Fruit fly (Drosophila melanogaster): Measurements from ENCODE around the gene Cul5.
A peak's percentile ranks its signal among the peaks of the same experiment; 100 is the strongest.

The Cul5 gene

dm6 chr3R:29038960-29039581, 23.7 kb downstream of the Cul5 start, which contains the start of the genes Slu7 and Pkc98E:
Slu7 (minus strand) TSS chr3R:29039071.
Pkc98E (plus strand) TSS chr3R:29039156.
- peak; percentile 87 for TF ChIP-seq Hnf4 (GFP tag; optimal IDR thresholded peaks at IDR 0.05)
- no peak for TF ChIP-seq brk (GFP tag; optimal IDR thresholded peaks at IDR 0.05)
- peak; percentile 62 for TF ChIP-seq CG32264 (GFP tag; optimal IDR thresholded peaks at IDR 0.05)
- TF ChIP-seq Sp1 (GFP tag; optimal IDR thresholded peaks at IDR 0.05), result peak; percentile 58
- TF ChIP-seq dmrt93B (GFP tag; optimal IDR thresholded peaks at IDR 0.05), result peak; percentile 52
- TF ChIP-seq sage (GFP tag; optimal IDR thresholded peaks at IDR 0.05), result peak; percentile 76
- TF ChIP-seq ey (GFP tag; optimal IDR thresholded peaks at IDR 0.05), result peak; percentile 57
- peak; percentile 18 for TF ChIP-seq dsf (GFP tag; optimal IDR thresholded peaks at IDR 0.05; ENCODE audit: borderline replicate concordance)
- peak; percentile 18 for TF ChIP-seq woc (GFP tag; optimal IDR thresholded peaks at IDR 0.05)
- no peak for TF ChIP-seq tai (GFP tag; optimal IDR thresholded peaks at IDR 0.05)
- TF ChIP-seq h (GFP tag; optimal IDR thresholded peaks at IDR 0.05), result peak; percentile 85
- no peak for TF ChIP-seq jim (GFP tag; optimal IDR thresholded peaks at IDR 0.05)
- TF ChIP-seq psq (GFP tag; optimal IDR thresholded peaks at IDR 0.05), result peak; percentile 18
- peak; percentile 73 for TF ChIP-seq N (GFP tag; optimal IDR thresholded peaks at IDR 0.05)
- peak; percentile 45 for TF ChIP-seq HLH106 (tag; optimal IDR thresholded peaks at IDR 0.05)
- no peak for TF ChIP-seq Vsx2 (GFP tag; optimal IDR thresholded peaks at IDR 0.05; ENCODE audit: partially characterized antibody)
- peak; percentile 22 for TF ChIP-seq Myc (optimal IDR thresholded peaks at IDR 0.05)
- TF ChIP-seq Mio (GFP tag; optimal IDR thresholded peaks at IDR 0.05), result peak; percentile 58
- no peak for TF ChIP-seq Abd-B (GFP tag; optimal IDR thresholded peaks at IDR 0.05)
- no peak for TF ChIP-seq Dfd (GFP tag; optimal IDR thresholded peaks at IDR 0.05)
- TF ChIP-seq dl (GFP tag; optimal IDR thresholded peaks at IDR 0.05; ENCODE audit: insufficient read depth in 1 of 2, partially characterized antibody in 2 of 2), result no peak
- no peak for TF ChIP-seq Dif (GFP tag; optimal IDR thresholded peaks at IDR 0.05; ENCODE audit: partially characterized antibody)
- TF ChIP-seq usp (GFP tag; optimal IDR thresholded peaks at IDR 0.05), result no peak
- peak; percentile 49 for TF ChIP-seq OdsH (GFP tag; optimal IDR thresholded peaks at IDR 0.05)
- TF ChIP-seq foxo (GFP tag; optimal IDR thresholded peaks at IDR 0.05), result peak; percentile 3 to 79
- peak; percentile 6 for TF ChIP-seq sv (GFP tag; optimal IDR thresholded peaks at IDR 0.05)
- TF ChIP-seq Hr78 (GFP tag; optimal IDR thresholded peaks at IDR 0.05), result no peak
- no peak for TF ChIP-seq CrebA (GFP tag; optimal IDR thresholded peaks at IDR 0.05; ENCODE audit: borderline replicate concordance)
- no peak for TF ChIP-seq lola (GFP tag; optimal IDR thresholded peaks at IDR 0.05)
- TF ChIP-seq Hr83 (GFP tag; optimal IDR thresholded peaks at IDR 0.05; ENCODE audit: poor library complexity, severe bottlenecking), result peak; percentile 91
- peak; percentile 55 for TF ChIP-seq Jra (GFP tag; optimal IDR thresholded peaks at IDR 0.05)
- peak; percentile 51 for TF ChIP-seq GATAd (GFP tag; optimal IDR thresholded peaks at IDR 0.05)
- TF ChIP-seq rgr (GFP tag; optimal IDR thresholded peaks at IDR 0.05), result peak; percentile 76
- TF ChIP-seq pan (optimal IDR thresholded peaks at IDR 0.05), result no peak
- TF ChIP-seq Rel (GFP tag; optimal IDR thresholded peaks at IDR 0.05), result no peak
- peak; percentile 39 for TF ChIP-seq Rel (tag; optimal IDR thresholded peaks at IDR 0.05)
- peak; percentile 75 for TF ChIP-seq br (GFP tag; optimal IDR thresholded peaks at IDR 0.05)
- peak; percentile 64 for TF ChIP-seq fru (GFP tag; optimal IDR thresholded peaks at IDR 0.05)
- peak; percentile 56 for TF ChIP-seq CG9705 (GFP tag; optimal IDR thresholded peaks at IDR 0.05)

- TF ChIP-seq br (GFP tag; optimal IDR thresholded peaks at IDR 0.05) (peak; percentile 69), Abd-B (GFP tag; optimal IDR thresholded peaks at IDR 0.05) (no peak), h (GFP tag; optimal IDR thresholded peaks at IDR 0.05) (peak; percentile 78), psq (GFP tag; optimal IDR thresholded peaks at IDR 0.05) (peak; percentile 79), pan (optimal IDR thresholded peaks at IDR 0.05) (no peak), fru (GFP tag; optimal IDR thresholded peaks at IDR 0.05) (peak; percentile 74), Jra (GFP tag; optimal IDR thresholded peaks at IDR 0.05) (no peak), Hnf4 (GFP tag; optimal IDR thresholded peaks at IDR 0.05) (peak; percentile 69), GATAd (GFP tag; optimal IDR thresholded peaks at IDR 0.05) (peak; percentile 47), tai (GFP tag; optimal IDR thresholded peaks at IDR 0.05) (no peak), foxo (GFP tag; optimal IDR thresholded peaks at IDR 0.05) (peak in 1 of 2 experiments; percentile 87), HLH106 (tag; optimal IDR thresholded peaks at IDR 0.05) (peak; percentile 83), CG9705 (GFP tag; optimal IDR thresholded peaks at IDR 0.05) (peak; percentile 52), jim (GFP tag; optimal IDR thresholded peaks at IDR 0.05) (peak; percentile 1), woc (GFP tag; optimal IDR thresholded peaks at IDR 0.05) (peak; percentile 72), ey (GFP tag; optimal IDR thresholded peaks at IDR 0.05) (peak; percentile 70), rgr (GFP tag; optimal IDR thresholded peaks at IDR 0.05) (peak; percentile 80), Vsx2 (GFP tag; optimal IDR thresholded peaks at IDR 0.05; ENCODE audit: partially characterized antibody) (no peak), lola (GFP tag; optimal IDR thresholded peaks at IDR 0.05) (no peak), dmrt93B (GFP tag; optimal IDR thresholded peaks at IDR 0.05) (peak; percentile 81), sv (GFP tag; optimal IDR thresholded peaks at IDR 0.05) (peak; percentile 55), Sp1 (GFP tag; optimal IDR thresholded peaks at IDR 0.05) (peak; percentile 75), dsf (GFP tag; optimal IDR thresholded peaks at IDR 0.05; ENCODE audit: borderline replicate concordance) (peak; percentile 66), Mio (GFP tag; optimal IDR thresholded peaks at IDR 0.05) (peak; percentile 23), sage (GFP tag; optimal IDR thresholded peaks at IDR 0.05) (no peak), brk (GFP tag; optimal IDR thresholded peaks at IDR 0.05) (no peak), OdsH (GFP tag; optimal IDR thresholded peaks at IDR 0.05) (peak; percentile 66)
These were observed 28.7 kb downstream of the Cul5 start, which contains the start of the genes beta4GalNAcTB and Cpsf100 for dm6 chr3R:29033909-29034629. beta4GalNAcTB (minus strand) TSS chr3R:29034008. Cpsf100 (plus strand) TSS chr3R:29034573.

All from whole organism, wandering third instar larva.